Worm (Caenorhabditis elegans) whole organism, L2 larva: Measurements from ENCODE around the gene hot-1.

Experiments used
- aly-2 ChIP-seq: fragments of 150-350 bp; optimal IDR thresholded peaks from 2 replicates; lab custom pipeline; 2014; ENCODE audit warnings: missing biosample characterization, missing genetic modification characterization
- ama-1 ChIP-seq: fragments of 150-350 bp; optimal IDR thresholded peaks from 2 replicates; lab custom pipeline; 2018; ENCODE audit warnings: inconsistent platforms
- lin-13 ChIP-seq: fragments of 150-350 bp; optimal IDR thresholded peaks from 2 replicates; lab custom pipeline; 2014; ENCODE audit warnings: missing biosample characterization, missing genetic modification reagents, missing genetic modification characterization
- nhr-10 ChIP-seq: sonication (generic microtip); optimal IDR thresholded peaks from 2 replicates; lab custom pipeline; 2017; ENCODE audit warnings: missing biosample characterization, missing genetic modification characterization
- nhr-12 ChIP-seq: fragments of 150-350 bp; optimal IDR thresholded peaks from 2 replicates; lab custom pipeline; 2014; ENCODE audit warnings: missing biosample characterization, missing genetic modification characterization
- nhr-237 ChIP-seq: fragments of 150-350 bp; optimal IDR thresholded peaks from 2 replicates; lab custom pipeline; 2014; ENCODE audit warnings: missing biosample characterization, missing genetic modification characterization
- nhr-77 ChIP-seq: fragments of 150-350 bp; optimal IDR thresholded peaks from 2 replicates; lab custom pipeline; 2014; ENCODE audit warnings: missing biosample characterization, missing genetic modification characterization
- unc-55 ChIP-seq: fragments of 150-350 bp; sonication (generic microtip); optimal IDR thresholded peaks from 3 replicates; lab custom pipeline; 2014; ENCODE audit warnings: missing biosample characterization, missing genetic modification reagents, missing genetic modification characterization
- unc-62 ChIP-seq: fragments of 150-350 bp; optimal IDR thresholded peaks from 2 replicates; lab custom pipeline; 2014; ENCODE audit warnings: missing biosample characterization, missing genetic modification reagents, missing genetic modification characterization
- ztf-11 ChIP-seq: sonication (generic microtip); optimal IDR thresholded peaks from 2 replicates; lab custom pipeline; 2017; ENCODE audit warnings: missing biosample characterization, missing genetic modification characterization
- ztf-4 ChIP-seq: fragments of 150-350 bp; optimal IDR thresholded peaks from 2 replicates; lab custom pipeline; 2014; ENCODE audit warnings: missing biosample characterization, missing genetic modification characterization

ce11 chrV:14648825-14649224 lies 27.9 kb downstream of the hot-1 start:
- TF ChIP-seq nhr-77 (tag; lab: Kevin White, UChicago) (no peak), unc-62 (GFP tag; lab: Kevin White, UChicago) (no peak), nhr-237 (tag; lab: Kevin White, UChicago) (no peak), ama-1 (lab: Kevin White, UChicago) (no peak), ztf-4 (no peak), nhr-10 (no peak), ztf-11 (tag; lab: Kevin White, UChicago) (no peak), nhr-12 (no peak), unc-55 (no peak), aly-2 (tag; lab: Kevin White, UChicago) (no peak), lin-13 (GFP tag; lab: Kevin White, UChicago) (no peak)
